Worm (Caenorhabditis elegans): Measurements from ENCODE around the gene ogr-2.
A peak's percentile ranks its signal among the peaks of the same experiment; 100 is the strongest.

ogr-2 gene

DNA sequence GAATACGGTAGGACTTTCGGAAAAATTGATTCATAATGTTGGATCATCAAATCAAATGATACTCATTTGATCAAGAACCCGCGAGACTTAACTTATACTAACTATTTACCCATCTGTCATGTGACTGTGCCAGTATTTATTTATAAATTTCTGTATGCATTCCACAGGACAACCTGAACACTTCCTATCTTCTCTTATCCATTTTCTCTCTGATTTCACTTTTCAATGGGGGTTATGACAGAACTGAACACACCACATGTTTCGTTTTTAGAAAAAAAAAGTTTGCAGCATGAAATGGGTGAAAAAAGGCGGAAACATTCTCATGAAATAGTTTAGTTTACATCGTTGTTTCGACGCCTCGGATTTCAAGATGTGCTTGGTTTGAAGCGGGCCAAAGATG, 23.4 kb upstream of the ogr-2 start:
- TF ChIP-seq tra-1 (GFP tag; IDR thresholded peaks at IDR 0.05) = 0 out of 2 replicates have a peak, but pooled peaks have one; percentile 25
- no peak for TF ChIP-seq rbr-2 (tag; optimal IDR thresholded peaks at IDR 0.05)
- TF ChIP-seq lin-15B (tag; optimal IDR thresholded peaks at IDR 0.05) = no peak
- TF ChIP-seq daf-12 (tag; optimal IDR thresholded peaks at IDR 0.05) = no peak
- TF ChIP-seq fos-1 (tag; optimal IDR thresholded peaks at IDR 0.05) = no peak
- TF ChIP-seq tag-97 (GFP tag; IDR thresholded peaks at IDR 0.05) = no peak
- no peak for TF ChIP-seq lim-7 (GFP tag; IDR thresholded peaks at IDR 0.05)
- TF ChIP-seq daf-8 (GFP tag; IDR thresholded peaks at IDR 0.05) = no peak
- TF ChIP-seq spr-3 (GFP tag; optimal IDR thresholded peaks at IDR 0.05) = no peak
- no peak for TF ChIP-seq duxl-1 (tag; optimal IDR thresholded peaks at IDR 0.05; ENCODE audit: poor library complexity)
- peak; percentile 24; the same call in 1 of the 2 replicates for TF ChIP-seq dmd-6 (GFP tag; IDR thresholded peaks at IDR 0.05)
- TF ChIP-seq daf-16 (GFP tag; optimal IDR thresholded peaks at IDR 0.05) = no peak
- no peak for TF ChIP-seq daf-16 (tag; optimal IDR thresholded peaks at IDR 0.05)
- TF ChIP-seq unc-62 (GFP tag; optimal IDR thresholded peaks at IDR 0.05 in 1 of 2) = peak in 1 of 2 experiments; percentile 71
- no peak for TF ChIP-seq unc-62 (tag; optimal IDR thresholded peaks at IDR 0.05)
- no peak for TF ChIP-seq spr-1 (tag; optimal IDR thresholded peaks at IDR 0.05)
- no peak for TF ChIP-seq zip-11 (GFP tag; IDR thresholded peaks at IDR 0.05)
- no peak for TF ChIP-seq F44E2.7 (GFP tag; IDR thresholded peaks at IDR 0.05)
- no peak for TF ChIP-seq dmd-9 (GFP tag; IDR thresholded peaks at IDR 0.05)
- TF ChIP-seq jun-1 (tag; optimal IDR thresholded peaks at IDR 0.05) = no peak
- peak; percentile 20 for TF ChIP-seq hlh-30 (tag; optimal IDR thresholded peaks at IDR 0.05; ENCODE audit: insufficient read depth)
- TF ChIP-seq mxl-3 (GFP tag; optimal IDR thresholded peaks at IDR 0.05) = peak; percentile 15
- no peak for TF ChIP-seq aly-2 (tag; optimal IDR thresholded peaks at IDR 0.05)
- no peak for TF ChIP-seq ces-1 (GFP tag; optimal IDR thresholded peaks at IDR 0.05)
- TF ChIP-seq ceh-28 (tag; optimal IDR thresholded peaks at IDR 0.05) = no peak
- no peak for TF ChIP-seq vab-7 (GFP tag; IDR thresholded peaks at IDR 0.05)
- no peak for TF ChIP-seq lin-1 (GFP tag; IDR thresholded peaks at IDR 0.05)
- TF ChIP-seq ceh-62 (tag; optimal IDR thresholded peaks at IDR 0.05) = no peak
- no peak for TF ChIP-seq hmg-1.1 (GFP tag; IDR thresholded peaks at IDR 0.05)
- TF ChIP-seq snpc-4 (tag; optimal IDR thresholded peaks at IDR 0.05) = no peak
- TF ChIP-seq hif-1 (tag; optimal IDR thresholded peaks at IDR 0.05) = no peak
- TF ChIP-seq R02D3.7 (tag; optimal IDR thresholded peaks at IDR 0.05) = no peak
- no peak for TF ChIP-seq madf-9 (GFP tag; conservative IDR thresholded peaks at IDR 0.05)
- TF ChIP-seq fkh-10 (GFP tag; optimal IDR thresholded peaks at IDR 0.05) = no peak
- no peak for TF ChIP-seq T26A8.4 (GFP tag; IDR thresholded peaks at IDR 0.05)
- TF ChIP-seq nhr-25 (tag; optimal IDR thresholded peaks at IDR 0.05; ENCODE audit: borderline replicate concordance, insufficient read depth) = no peak
- no peak for TF ChIP-seq egl-43 (GFP tag; IDR thresholded peaks at IDR 0.05)
- no peak for TF ChIP-seq ceh-32 (tag; optimal IDR thresholded peaks at IDR 0.05; ENCODE audit: poor library complexity)
- TF ChIP-seq cey-2 (tag; optimal IDR thresholded peaks at IDR 0.05; ENCODE audit: borderline replicate concordance, insufficient read depth) = no peak
- no peak for TF ChIP-seq ama-1 (optimal IDR thresholded peaks at IDR 0.05)
- TF ChIP-seq ceh-20 (GFP tag; IDR thresholded peaks at IDR 0.05) = no peak
- TF ChIP-seq nhr-102 (tag; optimal IDR thresholded peaks at IDR 0.05) = no peak
- no peak for TF ChIP-seq dmd-8 (GFP tag; IDR thresholded peaks at IDR 0.05)
- TF ChIP-seq nhr-111 (GFP tag; optimal IDR thresholded peaks at IDR 0.05) = no peak
- TF ChIP-seq pha-4 (GFP tag; IDR thresholded peaks at IDR 0.05) = no peak
- no peak for TF ChIP-seq pha-4 (tag; optimal IDR thresholded peaks at IDR 0.05)
- no peak for TF ChIP-seq lsy-2 (tag; optimal IDR thresholded peaks at IDR 0.05)
- TF ChIP-seq zfp-3 (GFP tag; conservative IDR thresholded peaks at IDR 0.05) = no peak
- no peak for TF ChIP-seq nhr-77 (tag; optimal IDR thresholded peaks at IDR 0.05)
- TF ChIP-seq aha-1 (tag) = peak; percentile 54
